Worm (Caenorhabditis elegans): Measurements from ENCODE around the gene hpx-2.
A peak's percentile ranks its signal among the peaks of the same experiment; 100 is the strongest.

DNA sequence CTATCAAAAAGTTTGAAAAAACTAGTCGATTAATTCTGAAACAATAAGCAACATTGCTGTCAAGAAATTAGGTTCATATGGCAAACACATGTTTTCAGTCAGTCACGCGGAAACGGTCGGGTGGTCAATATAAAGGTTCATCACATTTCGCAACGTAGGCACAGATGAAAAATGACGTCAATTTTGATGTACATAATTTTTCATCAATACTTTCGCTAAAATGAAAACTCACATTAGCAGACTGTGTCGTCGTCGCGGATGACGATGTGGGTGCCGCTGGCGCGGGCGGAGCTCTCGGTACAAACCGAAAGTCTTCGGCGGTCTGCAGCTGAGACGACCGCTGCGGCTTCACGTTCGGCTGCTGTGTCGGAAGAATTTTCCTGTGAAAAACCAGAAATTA lies 46.4 kb upstream of the hpx-2 start, which contains the start of gene swan-2:
- TF ChIP-seq ama-1 (optimal IDR thresholded peaks at IDR 0.05), result peak; percentile 22
- no peak for TF ChIP-seq B0310.2 (tag; optimal IDR thresholded peaks at IDR 0.05)
- no peak for TF ChIP-seq hmbx-1 (tag; optimal IDR thresholded peaks at IDR 0.05)
- TF ChIP-seq tra-4 (tag; optimal IDR thresholded peaks at IDR 0.05), result no peak
- TF ChIP-seq tbx-37 (GFP tag; conservative IDR thresholded peaks at IDR 0.05), result no peak
- no peak for TF ChIP-seq F13C5.2 (tag; optimal IDR thresholded peaks at IDR 0.05)
- no peak for TF ChIP-seq flt-1 (GFP tag; IDR thresholded peaks at IDR 0.05)

Measured in whole organism, early embryonic.